Worm (Caenorhabditis elegans) whole organism, young adult: Measurements from ENCODE around the gene srh-131.

ENCODE experiments used
- B0261.1 ChIP-seq: sonication (generic microtip); optimal IDR thresholded peaks from 2 replicates; lab custom pipeline; 2016; ENCODE audit warnings: mild to moderate bottlenecking, missing genetic modification characterization, moderate library complexity, missing compliant biosample characterization
- C17E4.6 ChIP-seq: fragments of 200-800 bp; sonication (Bioruptor generic); IDR thresholded peaks from 2 replicates; pipeline ENCODE4 v1.3.6; 2022; ENCODE audit warnings: missing genetic modification reagents, missing genetic modification characterization, missing compliant biosample characterization
- Y53G8AR.9 ChIP-seq: fragments of 200-800 bp; sonication (Bioruptor generic); conservative IDR thresholded peaks from 2 replicates; pipeline ENCODE4 v1.3.6; 2022; ENCODE audit warnings: missing genetic modification reagents, missing genetic modification characterization, missing compliant biosample characterization
- attf-6 ChIP-seq: fragments of 200-800 bp; sonication (Bioruptor generic); IDR thresholded peaks from 2 replicates; pipeline ENCODE4 v1.3.6; 2022; ENCODE audit warnings: missing genetic modification reagents, missing genetic modification characterization, missing compliant biosample characterization
- ceh-91 ChIP-seq: fragments of 200-800 bp; sonication (Bioruptor generic); IDR thresholded peaks from 2 replicates; pipeline ENCODE4 v1.3.6; 2022; ENCODE audit warnings: missing genetic modification reagents, missing genetic modification characterization, missing compliant biosample characterization
- efl-1 ChIP-seq: fragments of 150-350 bp; optimal IDR thresholded peaks from 2 replicates; lab custom pipeline; 2014; ENCODE audit warnings: missing biosample characterization, missing genetic modification reagents, missing genetic modification characterization
- fkh-3 ChIP-seq: sonication (generic microtip); optimal IDR thresholded peaks from 2 replicates; lab custom pipeline; 2016; ENCODE audit warnings: mild to moderate bottlenecking, missing genetic modification characterization, missing compliant biosample characterization
- lsl-1 ChIP-seq: fragments of 200-800 bp; sonication (Bioruptor generic); optimal IDR thresholded peaks from 2 replicates; lab custom pipeline; 2018; ENCODE audit warnings: mild to moderate bottlenecking, missing genetic modification characterization, moderate library complexity, missing compliant biosample characterization
- madf-3 ChIP-seq: fragments of 200-800 bp; sonication (Bioruptor generic); IDR thresholded peaks from 2 replicates; pipeline ENCODE4 v1.3.6; 2022; ENCODE audit warnings: missing genetic modification reagents, missing genetic modification characterization, missing compliant biosample characterization
- mxl-1 ChIP-seq: sonication (generic microtip); optimal IDR thresholded peaks from 2 replicates; lab custom pipeline; 2016; ENCODE audit warnings: missing genetic modification characterization, missing compliant biosample characterization
- unc-62 ChIP-seq: fragments of 150-350 bp; optimal IDR thresholded peaks from 2 replicates; lab custom pipeline; 2014; ENCODE audit warnings: missing biosample characterization, missing genetic modification reagents, missing genetic modification characterization
- zfh-2 ChIP-seq: fragments of 200-800 bp; sonication (Bioruptor generic); conservative IDR thresholded peaks from 2 replicates; pipeline ENCODE4 v1.3.6; 2022; ENCODE audit warnings: missing genetic modification reagents, missing genetic modification characterization, missing compliant biosample characterization
- ztf-6 ChIP-seq: fragments of 200-800 bp; sonication (Bioruptor generic); IDR thresholded peaks from 2 replicates; pipeline ENCODE4 v1.3.6; 2022; ENCODE audit warnings: missing genetic modification reagents, missing genetic modification characterization, missing compliant biosample characterization

ce11 chrV:17001167-17001566 is 4.1 kb upstream of the srh-131 start, which contains the start of gene sri-9:
- no peak for TF ChIP-seq C17E4.6 (GFP tag; lab: Robert Waterston, UW)
- no peak for TF ChIP-seq Y53G8AR.9 (GFP tag; lab: Robert Waterston, UW)
- no peak for TF ChIP-seq B0261.1
- no peak for TF ChIP-seq attf-6
- no peak for TF ChIP-seq unc-62 (GFP tag; lab: Kevin White, UChicago)
- TF ChIP-seq ztf-6 (GFP tag; lab: Robert Waterston, UW), result no peak
- no peak for TF ChIP-seq fkh-3
- TF ChIP-seq lsl-1 (GFP tag; lab: Kevin White, UChicago), result no peak
- no peak for TF ChIP-seq madf-3 (GFP tag; lab: Robert Waterston, UW)
- no peak for TF ChIP-seq mxl-1
- no peak for TF ChIP-seq efl-1 (GFP tag; lab: Kevin White, UChicago)
- no peak for TF ChIP-seq zfh-2
- no peak for TF ChIP-seq ceh-91 (GFP tag; lab: Robert Waterston, UW)
